Fruit fly (Drosophila melanogaster) whole organism, prepupa: ENCODE data around the gene CG33796.

ENCODE experiments used
- Blimp-1 ChIP-seq: fragments of 200-800 bp; sonication (Bioruptor generic); optimal IDR thresholded peaks from 3 replicates; lab custom pipeline; 2017; ENCODE audit warnings: missing biosample characterization, missing genetic modification characterization, mild to moderate bottlenecking, moderate library complexity, missing genetic modification reagents
- CG10669 ChIP-seq: fragments of 200-800 bp; sonication (Bioruptor generic); optimal IDR thresholded peaks from 3 replicates; lab custom pipeline; 2018; ENCODE audit warnings: missing biosample characterization, mild to moderate bottlenecking, missing genetic modification characterization, moderate library complexity
- CG11294 ChIP-seq: fragments of 200-800 bp; sonication (Bioruptor generic); IDR thresholded peaks from 2 replicates; pipeline ENCODE4 v1.3.6; 2022; ENCODE audit warnings: missing biosample characterization, missing genetic modification characterization
- CG11762 ChIP-seq: fragments of 200-800 bp; sonication (Bioruptor generic); optimal IDR thresholded peaks from 3 replicates; lab custom pipeline; 2016; ENCODE audit warnings: missing biosample characterization, missing genetic modification characterization; ENCODE audit not compliant: insufficient read depth
- CG11902 ChIP-seq: fragments of 200-800 bp; sonication (Bioruptor generic); optimal IDR thresholded peaks from 3 replicates; lab custom pipeline; 2016; ENCODE audit warnings: missing biosample characterization, missing genetic modification characterization
- CG1621 ChIP-seq: fragments of 200-800 bp; sonication (Bioruptor generic); optimal IDR thresholded peaks from 3 replicates; lab custom pipeline; 2018; ENCODE audit warnings: missing biosample characterization, mild to moderate bottlenecking, missing genetic modification characterization
- CG16779 ChIP-seq: fragments of 200-800 bp; sonication (Bioruptor generic); optimal IDR thresholded peaks from 3 replicates; lab custom pipeline; 2017; ENCODE audit warnings: missing biosample characterization, mild to moderate bottlenecking, missing genetic modification characterization
- CG3032 ChIP-seq: fragments of 200-800 bp; optimal IDR thresholded peaks from 2 replicates; lab custom pipeline; 2019; ENCODE audit warnings: missing biosample characterization, mild to moderate bottlenecking, missing genetic modification characterization, moderate library complexity
- CG31627 ChIP-seq: fragments of 200-800 bp; sonication (Bioruptor generic); optimal IDR thresholded peaks from 3 replicates; lab custom pipeline; 2016; ENCODE audit warnings: missing biosample characterization, missing genetic modification characterization
- CG34406 ChIP-seq: fragments of 200-800 bp; sonication (Bioruptor generic); optimal IDR thresholded peaks from 3 replicates; lab custom pipeline; 2016; ENCODE audit warnings: missing biosample characterization, missing genetic modification characterization
- CG3919 ChIP-seq: fragments of 200-800 bp; sonication (Bioruptor generic); optimal IDR thresholded peaks from 3 replicates; lab custom pipeline; 2016; ENCODE audit warnings: missing biosample characterization, missing genetic modification characterization
- CG4318 ChIP-seq: fragments of 200-800 bp; sonication (Bioruptor generic); optimal IDR thresholded peaks from 3 replicates; lab custom pipeline; 2017; ENCODE audit warnings: missing biosample characterization, mild to moderate bottlenecking, missing genetic modification characterization
- CG6163 ChIP-seq: fragments of 200-800 bp; sonication (Bioruptor generic); IDR thresholded peaks from 3 replicates; pipeline ENCODE4 v1.3.6; 2022; ENCODE audit warnings: missing biosample characterization, missing genetic modification characterization
- CG6792 ChIP-seq: fragments of 200-800 bp; sonication (Bioruptor generic); optimal IDR thresholded peaks from 3 replicates; lab custom pipeline; 2016; ENCODE audit warnings: missing biosample characterization, missing genetic modification characterization
- CG6854 ChIP-seq: fragments of 200-800 bp; sonication (Bioruptor generic); optimal IDR thresholded peaks from 2 replicates; lab custom pipeline; 2017; ENCODE audit warnings: missing biosample characterization, mild to moderate bottlenecking, missing genetic modification characterization
- CG7368 ChIP-seq: fragments of 200-800 bp; sonication (Bioruptor generic); optimal IDR thresholded peaks from 3 replicates; lab custom pipeline; 2016; ENCODE audit warnings: missing biosample characterization, missing genetic modification characterization
- CG8319 ChIP-seq: fragments of 200-800 bp; sonication (Bioruptor generic); optimal IDR thresholded peaks from 3 replicates; lab custom pipeline; 2016; ENCODE audit warnings: missing biosample characterization, missing genetic modification characterization
- CG8632 ChIP-seq: fragments of 200-800 bp; sonication (Bioruptor generic); optimal IDR thresholded peaks from 3 replicates; lab custom pipeline; 2016; ENCODE audit warnings: missing biosample characterization, missing genetic modification characterization
- CG9139 ChIP-seq: fragments of 200-800 bp; sonication (Bioruptor generic); optimal IDR thresholded peaks from 3 replicates; lab custom pipeline; 2017; ENCODE audit warnings: missing biosample characterization, mild to moderate bottlenecking, missing genetic modification characterization
- Eip75B ChIP-seq: fragments of 200-800 bp; sonication (Bioruptor generic); optimal IDR thresholded peaks from 3 replicates; lab custom pipeline; 2016; ENCODE audit warnings: missing biosample characterization, missing genetic modification characterization
- Eip78C ChIP-seq: fragments of 200-800 bp; sonication (Bioruptor generic); peaks from one replicate; lab custom pipeline; 2016; ENCODE audit warnings: missing biosample characterization, missing genetic modification characterization
- Eip93F ChIP-seq: fragments of 200-800 bp; sonication (Bioruptor generic); optimal IDR thresholded peaks from 2 replicates; lab custom pipeline; 2016; ENCODE audit warnings: missing biosample characterization, mild to moderate bottlenecking, missing genetic modification characterization
- Ets96B ChIP-seq: fragments of 200-800 bp; optimal IDR thresholded peaks from 2 replicates; lab custom pipeline; 2019; ENCODE audit warnings: missing biosample characterization, mild to moderate bottlenecking, missing genetic modification characterization, moderate library complexity
- Gug ChIP-seq: fragments of 200-800 bp; sonication (Bioruptor generic); IDR thresholded peaks from 2 replicates; pipeline ENCODE4 v1.3.6; 2022; ENCODE audit warnings: missing biosample characterization, missing genetic modification characterization
- Hr38 ChIP-seq: sonication (Bioruptor generic); optimal IDR thresholded peaks from 2 replicates; lab custom pipeline; 2016; ENCODE audit warnings: missing biosample characterization, missing genetic modification characterization
- Hr4 ChIP-seq: fragments of 200-800 bp; sonication (Bioruptor generic); optimal IDR thresholded peaks from 3 replicates; lab custom pipeline; 2016; ENCODE audit warnings: missing biosample characterization, missing genetic modification characterization
- Lpt ChIP-seq: fragments of 200-800 bp; sonication (Bioruptor generic); optimal IDR thresholded peaks from 3 replicates; lab custom pipeline; 2016; ENCODE audit warnings: missing biosample characterization, missing genetic modification characterization
- Met ChIP-seq: fragments of 200-800 bp; sonication (Bioruptor generic); optimal IDR thresholded peaks from 3 replicates; lab custom pipeline; 2016; ENCODE audit warnings: missing biosample characterization, missing genetic modification characterization
- OdsH ChIP-seq: fragments of 200-800 bp; sonication (Bioruptor generic); optimal IDR thresholded peaks from 3 replicates; lab custom pipeline; 2016; ENCODE audit warnings: missing biosample characterization, missing genetic modification characterization
- Smox ChIP-seq: fragments of 200-800 bp; sonication (Bioruptor generic); optimal IDR thresholded peaks from 3 replicates; lab custom pipeline; 2016; ENCODE audit warnings: missing biosample characterization, missing genetic modification characterization
- Sox102F ChIP-seq: fragments of 200-800 bp; sonication (Bioruptor generic); optimal IDR thresholded peaks from 2 replicates; lab custom pipeline; 2016; ENCODE audit warnings: missing biosample characterization, mild to moderate bottlenecking, missing genetic modification characterization
- Sox15 ChIP-seq: fragments of 200-800 bp; sonication (Bioruptor generic); optimal IDR thresholded peaks from 3 replicates; lab custom pipeline; 2016; ENCODE audit warnings: missing biosample characterization, missing genetic modification characterization
- cyc ChIP-seq: fragments of 200-800 bp; sonication (Bioruptor generic); optimal IDR thresholded peaks from 3 replicates; lab custom pipeline; 2016; ENCODE audit warnings: missing biosample characterization, missing genetic modification characterization
- dsx ChIP-seq: fragments of 200-800 bp; optimal IDR thresholded peaks from 3 replicates; lab custom pipeline; 2019; ENCODE audit warnings: missing biosample characterization, mild to moderate bottlenecking, missing genetic modification characterization, moderate library complexity; ENCODE audit not compliant: poor library complexity, severe bottlenecking
- eg ChIP-seq: fragments of 200-800 bp; sonication (Bioruptor generic); IDR thresholded peaks from 3 replicates; pipeline ENCODE4 v1.3.6; 2022; ENCODE audit warnings: missing biosample characterization, missing genetic modification characterization
- esn ChIP-seq: fragments of 200-800 bp; sonication (Bioruptor generic); optimal IDR thresholded peaks from 2 replicates; lab custom pipeline; 2016; ENCODE audit warnings: missing biosample characterization, mild to moderate bottlenecking, missing genetic modification characterization, moderate library complexity
- fd59A ChIP-seq: fragments of 200-800 bp; sonication (Bioruptor generic); optimal IDR thresholded peaks from 2 replicates; lab custom pipeline; 2017; ENCODE audit warnings: missing biosample characterization, mild to moderate bottlenecking, missing genetic modification characterization, missing genetic modification reagents
- fd85E ChIP-seq: fragments of 200-800 bp; sonication (Bioruptor generic); optimal IDR thresholded peaks from 3 replicates; lab custom pipeline; 2016; ENCODE audit warnings: missing biosample characterization, missing genetic modification characterization
- lz ChIP-seq: fragments of 200-800 bp; sonication (Bioruptor generic); optimal IDR thresholded peaks from 3 replicates; lab custom pipeline; 2016; ENCODE audit warnings: missing biosample characterization, missing genetic modification characterization
- net ChIP-seq: fragments of 200-800 bp; sonication (Bioruptor generic); optimal IDR thresholded peaks from 3 replicates; lab custom pipeline; 2016; ENCODE audit warnings: missing biosample characterization, missing genetic modification characterization
- pdm3 ChIP-seq: fragments of 200-800 bp; sonication (Bioruptor generic); optimal IDR thresholded peaks from 3 replicates; lab custom pipeline; 2016; ENCODE audit warnings: missing biosample characterization, missing genetic modification characterization
- salr ChIP-seq, 2 experiments: fragments of 200-800 bp; sonication (Bioruptor generic); optimal IDR thresholded peaks; 3 replicates each; lab custom pipeline; 2016 to 2018; ENCODE audit warnings: missing biosample characterization in 2 of 2, missing genetic modification characterization in 2 of 2, mild to moderate bottlenecking in 1 of 2
- spab ChIP-seq: fragments of 200-800 bp; sonication (Bioruptor generic); optimal IDR thresholded peaks from 2 replicates; lab custom pipeline; 2017; ENCODE audit warnings: missing biosample characterization, mild to moderate bottlenecking, missing genetic modification characterization, missing genetic modification reagents
- ss ChIP-seq, 2 experiments: fragments of 200-800 bp; sonication (Bioruptor generic); optimal IDR thresholded peaks; 2 replicates in 1 of 2; 3 replicates in 1 of 2; lab custom pipeline; 2017 to 2018; ENCODE audit warnings: mild to moderate bottlenecking in 2 of 2, missing biosample characterization in 2 of 2, missing genetic modification characterization in 2 of 2, moderate library complexity in 1 of 2
- vri ChIP-seq: fragments of 200-800 bp; sonication (Bioruptor generic); optimal IDR thresholded peaks from 3 replicates; lab custom pipeline; 2016; ENCODE audit warnings: missing biosample characterization, mild to moderate bottlenecking, missing genetic modification characterization

Gene CG33796

dm6 chr3L:16196588-16197183 lies 26.8 kb upstream of the CG33796 start (continued):
- TF ChIP-seq OdsH = no peak
- peak; percentile 56 for TF ChIP-seq CG1621 (tag; lab: Kevin White, UChicago)
- no peak for TF ChIP-seq salr (GFP tag; optimal IDR thresholded peaks at IDR 0.05; lab: Kevin White, UChicago)
- TF ChIP-seq Lpt (GFP tag; lab: Kevin White, UChicago) = no peak
- TF ChIP-seq eg (GFP tag; lab: Robert Waterston, UW) = no peak
- 0 out of 3 replicates have a peak, but pooled peaks have one; percentile 41 for TF ChIP-seq CG6163 (GFP tag; lab: Robert Waterston, UW)
- TF ChIP-seq vri = peak; percentile 47
- no peak for TF ChIP-seq CG11902 (GFP tag; lab: Kevin White, UChicago)
- TF ChIP-seq Sox15 (GFP tag; lab: Kevin White, UChicago) = no peak
- no peak for TF ChIP-seq fd85E
- no peak for TF ChIP-seq esn (GFP tag; lab: Kevin White, UChicago)
- peak; percentile 39 to 91 for TF ChIP-seq ss (GFP tag; optimal IDR thresholded peaks at IDR 0.05; lab: Kevin White, UChicago)
- no peak for TF ChIP-seq Hr4 (GFP tag; lab: Kevin White, UChicago)
- TF ChIP-seq net (GFP tag; lab: Kevin White, UChicago) = peak; percentile 23
- TF ChIP-seq CG31627 (GFP tag; lab: Kevin White, UChicago) = no peak
- peak; percentile 76 for TF ChIP-seq Eip78C (GFP tag; lab: Kevin White, UChicago)
- TF ChIP-seq CG3919 (GFP tag; lab: Kevin White, UChicago) = no peak
- peak; percentile 10 for TF ChIP-seq CG10669 (GFP tag; lab: Kevin White, UChicago)
- no peak for TF ChIP-seq Gug (GFP tag; lab: Robert Waterston, UW)
- no peak for TF ChIP-seq Met (GFP tag; lab: Kevin White, UChicago)
- TF ChIP-seq dsx (GFP tag; lab: Kevin White, UChicago) = peak; percentile 83
- no peak for TF ChIP-seq CG6792 (GFP tag; lab: Kevin White, UChicago)
- no peak for TF ChIP-seq CG3032 (tag; lab: Kevin White, UChicago)
- TF ChIP-seq lz (GFP tag; lab: Kevin White, UChicago) = no peak
- no peak for TF ChIP-seq spab (GFP tag; lab: Kevin White, UChicago)
- TF ChIP-seq CG11762 (GFP tag; lab: Kevin White, UChicago) = no peak
- TF ChIP-seq Eip75B (GFP tag; lab: Kevin White, UChicago) = peak; percentile 14
- no peak for TF ChIP-seq Hr38 (GFP tag; lab: Kevin White, UChicago)
- TF ChIP-seq CG8632 (GFP tag; lab: Kevin White, UChicago) = no peak

- TF ChIP-seq Eip75B (GFP tag; lab: Kevin White, UChicago) (peak; percentile 66), CG8632 (GFP tag; lab: Kevin White, UChicago) (peak; percentile 11), CG34406 (GFP tag; lab: Kevin White, UChicago) (peak; percentile 31), CG11294 (GFP tag; lab: Robert Waterston, UW) (no peak), dsx (GFP tag; lab: Kevin White, UChicago) (no peak), Ets96B (tag; lab: Kevin White, UChicago) (no peak), CG1621 (tag; lab: Kevin White, UChicago) (peak; percentile 31), CG8319 (GFP tag; lab: Kevin White, UChicago) (no peak), fd59A (GFP tag; lab: Kevin White, UChicago) (no peak), CG6854 (GFP tag; lab: Kevin White, UChicago) (peak; percentile 88), CG3032 (tag; lab: Kevin White, UChicago) (no peak), cyc (GFP tag; lab: Kevin White, UChicago) (peak; percentile 1), Eip93F (GFP tag; lab: Kevin White, UChicago) (peak; percentile 88), CG31627 (GFP tag; lab: Kevin White, UChicago) (no peak), CG16779 (tag; lab: Kevin White, UChicago) (peak; percentile 43), Sox15 (GFP tag; lab: Kevin White, UChicago) (no peak), lz (GFP tag; lab: Kevin White, UChicago) (peak; percentile 26), Sox102F (GFP tag; lab: Kevin White, UChicago) (peak; percentile 74), eg (GFP tag; lab: Robert Waterston, UW) (no peak; the same call in 2 of the 3 replicates), Gug (GFP tag; lab: Robert Waterston, UW) (0 out of 2 replicates have a peak, but pooled peaks have one; percentile 16), Eip78C (GFP tag; lab: Kevin White, UChicago) (peak; percentile 93), CG3919 (GFP tag; lab: Kevin White, UChicago) (peak; percentile 40), CG11762 (GFP tag; lab: Kevin White, UChicago) (no peak), fd85E (peak; percentile 38), CG4318 (GFP tag; lab: Kevin White, UChicago) (no peak), Smox (GFP tag; lab: Kevin White, UChicago) (peak; percentile 60), CG9139 (GFP tag; lab: Kevin White, UChicago) (peak; percentile 41), salr (GFP tag; optimal IDR thresholded peaks at IDR 0.05; lab: Kevin White, UChicago) (no peak), CG7368 (peak; percentile 29), OdsH (no peak), pdm3 (GFP tag; lab: Kevin White, UChicago) (peak; percentile 25), Lpt (GFP tag; lab: Kevin White, UChicago) (peak; percentile 68), Blimp-1 (GFP tag; lab: Kevin White, UChicago) (peak; percentile 73)
Observed at dm6 chr3L:16195476-16195958, 25.6 kb upstream of the CG33796 start.
